Fruit fly (Drosophila melanogaster) whole organism, prepupa: ENCODE measurements around the gene eIF4E1.

Experiments
- CG15336 ChIP-seq: fragments of 200-800 bp; sonication (Bioruptor generic); IDR thresholded peaks from 2 replicates; pipeline ENCODE4 v1.3.6; 2022; ENCODE audit warnings: missing biosample characterization, missing genetic modification characterization
- CG1621 ChIP-seq: fragments of 200-800 bp; sonication (Bioruptor generic); optimal IDR thresholded peaks from 3 replicates; lab custom pipeline; 2018; ENCODE audit warnings: missing biosample characterization, mild to moderate bottlenecking, missing genetic modification characterization
- CG16779 ChIP-seq: fragments of 200-800 bp; sonication (Bioruptor generic); optimal IDR thresholded peaks from 3 replicates; lab custom pipeline; 2017; ENCODE audit warnings: missing biosample characterization, mild to moderate bottlenecking, missing genetic modification characterization
- CG34406 ChIP-seq: fragments of 200-800 bp; sonication (Bioruptor generic); optimal IDR thresholded peaks from 3 replicates; lab custom pipeline; 2016; ENCODE audit warnings: missing biosample characterization, missing genetic modification characterization
- CG4318 ChIP-seq: fragments of 200-800 bp; sonication (Bioruptor generic); optimal IDR thresholded peaks from 3 replicates; lab custom pipeline; 2017; ENCODE audit warnings: missing biosample characterization, mild to moderate bottlenecking, missing genetic modification characterization
- CG6163 ChIP-seq: fragments of 200-800 bp; sonication (Bioruptor generic); IDR thresholded peaks from 3 replicates; pipeline ENCODE4 v1.3.6; 2022; ENCODE audit warnings: missing biosample characterization, missing genetic modification characterization
- CG8319 ChIP-seq: fragments of 200-800 bp; sonication (Bioruptor generic); optimal IDR thresholded peaks from 3 replicates; lab custom pipeline; 2016; ENCODE audit warnings: missing biosample characterization, missing genetic modification characterization
- CG8632 ChIP-seq: fragments of 200-800 bp; sonication (Bioruptor generic); optimal IDR thresholded peaks from 3 replicates; lab custom pipeline; 2016; ENCODE audit warnings: missing biosample characterization, missing genetic modification characterization
- CG9139 ChIP-seq: fragments of 200-800 bp; sonication (Bioruptor generic); optimal IDR thresholded peaks from 3 replicates; lab custom pipeline; 2017; ENCODE audit warnings: missing biosample characterization, mild to moderate bottlenecking, missing genetic modification characterization
- Hr38 ChIP-seq: sonication (Bioruptor generic); optimal IDR thresholded peaks from 2 replicates; lab custom pipeline; 2016; ENCODE audit warnings: missing biosample characterization, missing genetic modification characterization
- Lpt ChIP-seq: fragments of 200-800 bp; sonication (Bioruptor generic); optimal IDR thresholded peaks from 3 replicates; lab custom pipeline; 2016; ENCODE audit warnings: missing biosample characterization, missing genetic modification characterization
- Met ChIP-seq: fragments of 200-800 bp; sonication (Bioruptor generic); optimal IDR thresholded peaks from 3 replicates; lab custom pipeline; 2016; ENCODE audit warnings: missing biosample characterization, missing genetic modification characterization
- OdsH ChIP-seq: fragments of 200-800 bp; sonication (Bioruptor generic); optimal IDR thresholded peaks from 3 replicates; lab custom pipeline; 2016; ENCODE audit warnings: missing biosample characterization, missing genetic modification characterization
- Sox102F ChIP-seq: fragments of 200-800 bp; sonication (Bioruptor generic); optimal IDR thresholded peaks from 2 replicates; lab custom pipeline; 2016; ENCODE audit warnings: missing biosample characterization, mild to moderate bottlenecking, missing genetic modification characterization
- Sox14 ChIP-seq: fragments of 200-800 bp; sonication (Bioruptor generic); optimal IDR thresholded peaks from 3 replicates; lab custom pipeline; 2016; ENCODE audit warnings: missing biosample characterization, missing genetic modification characterization
- achi ChIP-seq: fragments of 200-800 bp; sonication (Bioruptor generic); optimal IDR thresholded peaks from 3 replicates; lab custom pipeline; 2016; ENCODE audit warnings: missing biosample characterization, missing genetic modification characterization
- acj6 ChIP-seq: fragments of 200-800 bp; sonication (Bioruptor generic); optimal IDR thresholded peaks from 3 replicates; lab custom pipeline; 2016; ENCODE audit warnings: missing biosample characterization, missing genetic modification characterization
- dsx ChIP-seq: fragments of 200-800 bp; optimal IDR thresholded peaks from 3 replicates; lab custom pipeline; 2019; ENCODE audit warnings: missing biosample characterization, mild to moderate bottlenecking, missing genetic modification characterization, moderate library complexity; ENCODE audit not compliant: poor library complexity, severe bottlenecking
- esn ChIP-seq: fragments of 200-800 bp; sonication (Bioruptor generic); optimal IDR thresholded peaks from 2 replicates; lab custom pipeline; 2016; ENCODE audit warnings: missing biosample characterization, mild to moderate bottlenecking, missing genetic modification characterization, moderate library complexity
- fkh ChIP-seq: fragments of 200-800 bp; sonication (Bioruptor generic); optimal IDR thresholded peaks from 3 replicates; lab custom pipeline; 2017; ENCODE audit warnings: missing biosample characterization, mild to moderate bottlenecking, missing genetic modification characterization, moderate library complexity
- lz ChIP-seq: fragments of 200-800 bp; sonication (Bioruptor generic); optimal IDR thresholded peaks from 3 replicates; lab custom pipeline; 2016; ENCODE audit warnings: missing biosample characterization, missing genetic modification characterization
- pdm3 ChIP-seq: fragments of 200-800 bp; sonication (Bioruptor generic); optimal IDR thresholded peaks from 3 replicates; lab custom pipeline; 2016; ENCODE audit warnings: missing biosample characterization, missing genetic modification characterization
- ss ChIP-seq, 2 experiments: fragments of 200-800 bp; sonication (Bioruptor generic); optimal IDR thresholded peaks; 2 replicates in 1 of 2; 3 replicates in 1 of 2; lab custom pipeline; 2017 to 2018; ENCODE audit warnings: mild to moderate bottlenecking in 2 of 2, missing biosample characterization in 2 of 2, missing genetic modification characterization in 2 of 2, moderate library complexity in 1 of 2
- topi ChIP-seq: fragments of 200-800 bp; sonication (Bioruptor generic); optimal IDR thresholded peaks from 3 replicates; lab custom pipeline; 2016; ENCODE audit warnings: missing biosample characterization, missing genetic modification characterization
- vri ChIP-seq: fragments of 200-800 bp; sonication (Bioruptor generic); optimal IDR thresholded peaks from 3 replicates; lab custom pipeline; 2016; ENCODE audit warnings: missing biosample characterization, mild to moderate bottlenecking, missing genetic modification characterization

The eIF4E1 gene

DNA sequence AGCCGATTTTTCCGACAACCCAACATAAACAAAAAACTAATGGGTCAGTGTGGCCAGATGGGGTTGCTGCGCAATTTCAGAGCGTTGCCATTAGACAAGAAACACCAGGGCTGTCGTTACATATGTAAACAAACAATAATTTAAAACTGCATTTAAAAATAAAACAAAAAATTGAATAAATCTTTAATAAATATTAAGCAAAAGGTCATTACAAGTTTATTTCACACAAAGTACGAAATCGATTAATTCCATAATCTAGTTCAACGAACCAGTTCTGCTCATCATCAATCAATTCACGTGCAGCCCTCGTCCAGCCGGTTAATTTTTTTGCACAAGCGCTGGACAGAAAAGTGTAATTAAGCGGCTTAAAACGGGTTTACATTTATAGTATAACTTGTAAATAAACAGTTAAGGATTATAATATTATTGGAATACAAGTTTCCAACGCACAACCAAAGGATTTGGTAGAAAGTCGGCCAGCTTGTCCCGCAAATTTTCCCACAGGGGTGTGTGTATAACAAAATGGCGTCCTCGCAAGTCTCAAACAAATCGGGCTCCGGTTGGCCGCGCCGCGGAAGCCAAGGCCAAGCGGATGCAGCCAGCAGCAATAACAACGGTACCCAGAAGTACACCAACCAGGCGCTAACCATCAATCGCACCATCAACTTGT, 8.6 kb upstream of the eIF4E1 start, which contains the start of the genes CG4022 and Cpsf5 (continued):
- TF ChIP-seq CG8319, result no peak
- TF ChIP-seq CG8632, result peak; percentile 29
- no peak for TF ChIP-seq Hr38 (GFP tag; lab: Kevin White, UChicago)
- TF ChIP-seq Sox102F (GFP tag; lab: Kevin White, UChicago), result peak; percentile 77
- peak; percentile 74 for TF ChIP-seq Met (GFP tag; lab: Kevin White, UChicago)
- TF ChIP-seq CG34406 (GFP tag; lab: Kevin White, UChicago), result peak; percentile 71
- peak; percentile 77 for TF ChIP-seq achi (GFP tag; lab: Kevin White, UChicago)
- peak; percentile 70 for TF ChIP-seq topi (GFP tag; lab: Kevin White, UChicago)
- TF ChIP-seq pdm3 (GFP tag; lab: Kevin White, UChicago), result peak; percentile 84

DNA sequence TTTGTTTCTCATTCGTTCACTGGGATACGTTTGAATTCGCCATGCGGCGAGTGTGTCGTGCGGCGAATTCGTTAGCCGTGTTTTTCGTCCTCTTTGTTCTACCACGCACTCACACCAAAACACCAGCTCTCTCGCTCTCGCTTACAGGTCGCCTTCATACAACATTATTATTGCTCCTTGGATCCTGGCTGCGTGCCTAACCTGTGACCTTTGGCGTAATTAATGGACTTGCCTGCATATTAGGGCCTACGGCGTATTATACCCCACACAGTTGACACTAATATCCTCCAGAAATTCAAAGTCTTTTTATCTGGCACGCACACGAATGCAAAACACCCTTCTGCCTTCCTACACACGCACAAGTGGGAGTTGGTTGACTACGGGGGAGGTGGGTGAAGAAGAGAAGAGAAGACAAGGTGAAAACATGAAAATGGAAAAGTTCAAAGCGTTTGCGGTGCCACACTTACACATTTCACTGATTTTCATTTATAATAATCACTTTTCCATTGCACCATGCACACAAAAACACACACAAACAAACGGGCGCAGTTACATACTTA, 7.8 kb upstream of the eIF4E1 start:
- TF ChIP-seq ss (GFP tag; optimal IDR thresholded peaks at IDR 0.05; lab: Kevin White, UChicago), result peak; percentile 23 to 41
- peak; percentile 52 for TF ChIP-seq CG1621 (tag; lab: Kevin White, UChicago)
- TF ChIP-seq esn (GFP tag; lab: Kevin White, UChicago), result no peak
- TF ChIP-seq Sox14 (GFP tag; lab: Kevin White, UChicago), result peak; percentile 80
- TF ChIP-seq, all 60 proteins: peak for 3

DNA sequence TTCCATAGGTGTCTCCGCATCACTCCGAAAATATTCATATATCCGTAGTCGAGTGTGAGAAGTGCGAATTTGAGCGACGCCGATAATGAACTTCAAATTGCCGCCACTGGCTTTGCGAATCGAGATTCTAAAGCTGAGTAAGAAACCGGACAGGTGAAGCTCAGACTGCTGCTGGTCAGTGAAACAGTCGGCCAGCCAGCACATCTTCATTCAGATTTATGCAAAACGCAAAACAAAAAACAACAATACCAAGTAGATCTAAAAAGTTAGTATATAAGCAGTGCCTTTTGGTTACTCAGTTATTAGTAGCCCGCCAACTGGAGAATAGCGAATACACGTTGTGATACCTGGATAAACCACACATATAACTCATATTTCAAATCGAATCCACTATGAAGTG, 2.2 kb upstream of the eIF4E1 start, which contains the start of gene Cpr67B:
Gene Cpr67B (plus strand): TSS at position 301 of the 400 bp plus-strand sequence.
- TF ChIP-seq Lpt (GFP tag; lab: Kevin White, UChicago) (no peak), pdm3 (GFP tag; lab: Kevin White, UChicago) (no peak), acj6 (GFP tag; lab: Kevin White, UChicago) (no peak)

DNA sequence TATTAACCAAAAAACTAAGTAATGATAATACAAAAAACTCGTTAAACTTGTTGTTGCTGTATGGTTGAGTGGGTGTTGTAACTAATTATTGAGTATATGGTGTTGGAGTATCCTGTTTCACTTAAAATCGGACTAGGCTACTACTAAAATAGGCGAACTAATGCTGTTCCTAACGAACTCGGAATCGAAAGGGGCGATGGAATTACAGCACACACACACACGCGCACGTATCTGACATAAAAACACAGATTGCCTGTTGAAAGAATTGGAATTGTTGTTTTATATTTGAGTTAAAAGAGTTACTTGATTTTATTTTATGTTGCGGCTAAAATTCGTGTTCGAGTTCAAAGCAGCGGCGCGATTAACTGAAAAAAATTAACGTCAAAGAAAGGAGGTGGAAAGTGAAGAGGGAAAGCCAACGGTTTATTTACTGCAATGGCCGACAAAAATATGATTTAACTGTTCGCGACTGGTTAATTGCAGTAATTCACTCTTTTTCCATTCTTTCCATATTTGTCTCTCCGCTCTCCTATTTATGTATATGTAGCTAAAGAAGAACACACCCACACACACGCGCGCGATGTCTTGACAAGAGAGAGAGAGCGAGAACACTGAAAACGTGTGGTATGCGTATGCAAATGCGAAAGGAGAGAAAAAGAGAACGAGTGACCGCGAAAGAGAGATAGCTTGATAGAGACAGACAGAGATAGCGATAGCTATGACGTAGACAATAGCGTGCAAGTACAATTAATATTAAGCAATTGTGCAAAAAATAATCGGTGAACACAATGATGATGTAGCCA, 705 bp downstream of the eIF4E1 start:
- peak; percentile 44 to 72 for TF ChIP-seq ss (GFP tag; optimal IDR thresholded peaks at IDR 0.05; lab: Kevin White, UChicago)
- peak; percentile 1 for TF ChIP-seq fkh (GFP tag; lab: Kevin White, UChicago)
- peak; percentile 13 for TF ChIP-seq CG9139 (GFP tag; lab: Kevin White, UChicago)
- TF ChIP-seq CG1621 (tag; lab: Kevin White, UChicago), result peak; percentile 30
- no peak for TF ChIP-seq dsx (GFP tag; lab: Kevin White, UChicago)
- TF ChIP-seq CG6163 (GFP tag; lab: Robert Waterston, UW), result peak; percentile 56; the same call in 2 of the 3 replicates
- TF ChIP-seq lz, result no peak
- peak; percentile 67 for TF ChIP-seq vri (GFP tag; lab: Kevin White, UChicago)
- TF ChIP-seq CG16779, result peak; percentile 15
- no peak for TF ChIP-seq topi (GFP tag; lab: Kevin White, UChicago)

DNA sequence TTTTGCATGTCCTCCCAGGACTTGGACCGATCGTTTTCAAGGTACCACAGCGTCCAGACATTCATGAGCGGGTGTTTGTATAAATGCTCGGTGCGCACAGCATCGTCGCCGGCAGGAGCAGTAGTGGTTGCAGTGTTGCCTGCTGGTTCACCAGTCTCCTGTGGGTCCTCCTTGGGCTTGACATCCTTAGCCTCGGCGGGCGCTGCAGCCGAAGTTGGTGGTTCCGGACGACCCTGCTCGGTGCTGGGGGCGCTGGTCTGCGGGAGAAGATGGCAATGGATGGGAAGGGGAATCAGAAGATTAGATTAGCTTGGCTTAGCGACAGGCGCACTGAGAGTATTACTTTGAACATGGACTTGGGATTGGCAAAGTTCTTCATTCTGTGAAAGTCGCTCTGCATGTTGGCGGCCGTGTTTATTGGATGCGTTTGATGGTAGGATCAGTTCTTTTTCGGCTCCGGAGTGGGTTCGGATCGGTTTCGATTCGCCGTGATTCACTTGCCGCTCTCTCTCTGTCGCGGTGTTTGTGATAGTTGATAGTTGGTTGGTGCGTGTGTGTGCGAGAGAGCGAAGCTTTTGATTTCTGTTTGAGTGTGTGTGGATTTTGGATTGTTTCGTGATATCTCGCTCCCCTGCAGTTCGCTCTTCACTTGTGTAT, 1.4 kb downstream of the eIF4E1 start:
- TF ChIP-seq CG15336 (peak; percentile 43; the same call in 1 of the 2 replicates), CG6163 (GFP tag; lab: Robert Waterston, UW) (0 out of 3 replicates have a peak, but pooled peaks have one; percentile 24), CG4318 (no peak), CG1621 (tag; lab: Kevin White, UChicago) (peak; percentile 58)

DNA sequence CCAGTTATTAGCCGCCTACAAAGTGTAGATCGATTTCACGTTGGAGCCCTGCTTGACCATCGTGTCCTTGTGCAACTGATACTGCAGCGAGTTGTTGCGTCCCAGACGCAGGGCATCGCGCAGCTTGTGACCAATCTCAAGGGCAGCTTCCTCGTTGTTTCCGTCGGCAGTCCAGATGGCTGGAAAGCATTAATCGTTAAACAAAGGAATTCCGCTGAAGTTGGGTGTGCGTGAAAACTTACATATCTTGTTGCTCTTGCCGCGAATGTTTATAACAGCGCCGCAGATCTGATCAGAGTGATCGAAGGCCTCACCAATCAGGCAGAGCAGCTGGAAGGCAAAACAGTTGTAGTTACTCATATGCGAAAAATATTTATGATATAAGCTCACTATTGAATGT, 2.4 kb downstream of the eIF4E1 start:
- peak; percentile 13 for TF ChIP-seq Sox14 (GFP tag; lab: Kevin White, UChicago)
- TF ChIP-seq ss (GFP tag; optimal IDR thresholded peaks at IDR 0.05; lab: Kevin White, UChicago), result no peak
- TF ChIP-seq CG6163 (GFP tag; lab: Robert Waterston, UW), result no peak
- TF ChIP-seq CG16779, result no peak
- no peak for TF ChIP-seq OdsH (GFP tag; lab: Kevin White, UChicago)
- TF ChIP-seq CG1621 (tag; lab: Kevin White, UChicago), result peak; percentile 55
- TF ChIP-seq CG9139 (GFP tag; lab: Kevin White, UChicago), result no peak
